Fruit fly (Drosophila melanogaster) whole organism, prepupa: Measurements from ENCODE around the gene CG5171.

ENCODE experiments used
- CG10669 ChIP-seq: fragments of 200-800 bp; sonication (Bioruptor generic); optimal IDR thresholded peaks from 3 replicates; lab custom pipeline; 2018; ENCODE audit warnings: missing biosample characterization, mild to moderate bottlenecking, missing genetic modification characterization, moderate library complexity
- CG11294 ChIP-seq: fragments of 200-800 bp; sonication (Bioruptor generic); IDR thresholded peaks from 2 replicates; pipeline ENCODE4 v1.3.6; 2022; ENCODE audit warnings: missing biosample characterization, missing genetic modification characterization
- Eip78C ChIP-seq: fragments of 200-800 bp; sonication (Bioruptor generic); peaks from one replicate; lab custom pipeline; 2016; ENCODE audit warnings: missing biosample characterization, missing genetic modification characterization
- Gug ChIP-seq: fragments of 200-800 bp; sonication (Bioruptor generic); IDR thresholded peaks from 2 replicates; pipeline ENCODE4 v1.3.6; 2022; ENCODE audit warnings: missing biosample characterization, missing genetic modification characterization
- OdsH ChIP-seq: fragments of 200-800 bp; sonication (Bioruptor generic); optimal IDR thresholded peaks from 3 replicates; lab custom pipeline; 2016; ENCODE audit warnings: missing biosample characterization, missing genetic modification characterization
- Smox ChIP-seq: fragments of 200-800 bp; sonication (Bioruptor generic); optimal IDR thresholded peaks from 3 replicates; lab custom pipeline; 2016; ENCODE audit warnings: missing biosample characterization, missing genetic modification characterization
- achi ChIP-seq: fragments of 200-800 bp; sonication (Bioruptor generic); optimal IDR thresholded peaks from 3 replicates; lab custom pipeline; 2016; ENCODE audit warnings: missing biosample characterization, missing genetic modification characterization
- eg ChIP-seq: fragments of 200-800 bp; sonication (Bioruptor generic); IDR thresholded peaks from 3 replicates; pipeline ENCODE4 v1.3.6; 2022; ENCODE audit warnings: missing biosample characterization, missing genetic modification characterization
- esn ChIP-seq: fragments of 200-800 bp; sonication (Bioruptor generic); optimal IDR thresholded peaks from 2 replicates; lab custom pipeline; 2016; ENCODE audit warnings: missing biosample characterization, mild to moderate bottlenecking, missing genetic modification characterization, moderate library complexity
- net ChIP-seq: fragments of 200-800 bp; sonication (Bioruptor generic); optimal IDR thresholded peaks from 3 replicates; lab custom pipeline; 2016; ENCODE audit warnings: missing biosample characterization, missing genetic modification characterization
- pdm3 ChIP-seq: fragments of 200-800 bp; sonication (Bioruptor generic); optimal IDR thresholded peaks from 3 replicates; lab custom pipeline; 2016; ENCODE audit warnings: missing biosample characterization, missing genetic modification characterization
- svp ChIP-seq: fragments of 200-800 bp; sonication (Bioruptor generic); peaks from one replicate; lab custom pipeline; 2016; ENCODE audit warnings: missing biosample characterization, missing genetic modification characterization
- topi ChIP-seq: fragments of 200-800 bp; sonication (Bioruptor generic); optimal IDR thresholded peaks from 3 replicates; lab custom pipeline; 2016; ENCODE audit warnings: missing biosample characterization, missing genetic modification characterization

dm6 chr2L:7419408-7420304 lies 18.5 kb downstream of the CG5171 start:
- TF ChIP-seq OdsH (GFP tag; lab: Kevin White, UChicago) (peak; percentile 54), Smox (GFP tag; lab: Kevin White, UChicago) (peak; percentile 69), net (GFP tag; lab: Kevin White, UChicago) (no peak), topi (peak; percentile 82), esn (GFP tag; lab: Kevin White, UChicago) (peak; percentile 89), svp (peak; percentile 95), CG11294 (0 out of 2 replicates have a peak, but pooled peaks have one; percentile 11), CG10669 (GFP tag; lab: Kevin White, UChicago) (peak; percentile 64), Gug (GFP tag; lab: Robert Waterston, UW) (no peak), Eip78C (GFP tag; lab: Kevin White, UChicago) (peak; percentile 86), eg (peak; percentile 52; the same call in 1 of the 3 replicates), pdm3 (GFP tag; lab: Kevin White, UChicago) (peak; percentile 65), achi (GFP tag; lab: Kevin White, UChicago) (peak; percentile 77)
